Fruit fly (Drosophila melanogaster) whole organism, prepupa: Measurements from ENCODE around the gene CG3631.

Source experiments
- Blimp-1 ChIP-seq: fragments of 200-800 bp; sonication (Bioruptor generic); optimal IDR thresholded peaks from 3 replicates; lab custom pipeline; 2017; ENCODE audit warnings: missing biosample characterization, missing genetic modification characterization, mild to moderate bottlenecking, moderate library complexity, missing genetic modification reagents
- CG10631 ChIP-seq: fragments of 200-800 bp; sonication (Bioruptor generic); optimal IDR thresholded peaks from 2 replicates; lab custom pipeline; 2016; ENCODE audit warnings: missing biosample characterization, missing genetic modification characterization
- CG11294 ChIP-seq: fragments of 200-800 bp; sonication (Bioruptor generic); IDR thresholded peaks from 2 replicates; pipeline ENCODE4 v1.3.6; 2022; ENCODE audit warnings: missing biosample characterization, missing genetic modification characterization
- CG1621 ChIP-seq: fragments of 200-800 bp; sonication (Bioruptor generic); optimal IDR thresholded peaks from 3 replicates; lab custom pipeline; 2018; ENCODE audit warnings: missing biosample characterization, mild to moderate bottlenecking, missing genetic modification characterization
- CG16779 ChIP-seq: fragments of 200-800 bp; sonication (Bioruptor generic); optimal IDR thresholded peaks from 3 replicates; lab custom pipeline; 2017; ENCODE audit warnings: missing biosample characterization, mild to moderate bottlenecking, missing genetic modification characterization
- CG3032 ChIP-seq: fragments of 200-800 bp; optimal IDR thresholded peaks from 2 replicates; lab custom pipeline; 2019; ENCODE audit warnings: missing biosample characterization, mild to moderate bottlenecking, missing genetic modification characterization, moderate library complexity
- CG31627 ChIP-seq: fragments of 200-800 bp; sonication (Bioruptor generic); optimal IDR thresholded peaks from 3 replicates; lab custom pipeline; 2016; ENCODE audit warnings: missing biosample characterization, missing genetic modification characterization
- CG32006 ChIP-seq: fragments of 200-800 bp; sonication (Bioruptor generic); optimal IDR thresholded peaks from 3 replicates; lab custom pipeline; 2017; ENCODE audit warnings: missing biosample characterization, mild to moderate bottlenecking, missing genetic modification characterization
- CG34406 ChIP-seq: fragments of 200-800 bp; sonication (Bioruptor generic); optimal IDR thresholded peaks from 3 replicates; lab custom pipeline; 2016; ENCODE audit warnings: missing biosample characterization, missing genetic modification characterization
- CG3919 ChIP-seq: fragments of 200-800 bp; sonication (Bioruptor generic); optimal IDR thresholded peaks from 3 replicates; lab custom pipeline; 2016; ENCODE audit warnings: missing biosample characterization, missing genetic modification characterization
- CG4318 ChIP-seq: fragments of 200-800 bp; sonication (Bioruptor generic); optimal IDR thresholded peaks from 3 replicates; lab custom pipeline; 2017; ENCODE audit warnings: missing biosample characterization, mild to moderate bottlenecking, missing genetic modification characterization
- CG6163 ChIP-seq: fragments of 200-800 bp; sonication (Bioruptor generic); IDR thresholded peaks from 3 replicates; pipeline ENCODE4 v1.3.6; 2022; ENCODE audit warnings: missing biosample characterization, missing genetic modification characterization
- CG6276 ChIP-seq: fragments of 200-800 bp; sonication (Bioruptor generic); optimal IDR thresholded peaks from 2 replicates; lab custom pipeline; 2017; ENCODE audit warnings: missing biosample characterization, mild to moderate bottlenecking, missing genetic modification characterization
- CG6792 ChIP-seq: fragments of 200-800 bp; sonication (Bioruptor generic); optimal IDR thresholded peaks from 3 replicates; lab custom pipeline; 2016; ENCODE audit warnings: missing biosample characterization, missing genetic modification characterization
- CG6808 ChIP-seq: fragments of 200-800 bp; sonication (Bioruptor generic); optimal IDR thresholded peaks from 3 replicates; lab custom pipeline; 2017; ENCODE audit warnings: missing biosample characterization, missing genetic modification characterization, mild to moderate bottlenecking, moderate library complexity, missing genetic modification reagents
- CG6854 ChIP-seq: fragments of 200-800 bp; sonication (Bioruptor generic); optimal IDR thresholded peaks from 2 replicates; lab custom pipeline; 2017; ENCODE audit warnings: missing biosample characterization, mild to moderate bottlenecking, missing genetic modification characterization
- CG8119 ChIP-seq: fragments of 200-800 bp; sonication (Bioruptor generic); IDR thresholded peaks from 3 replicates; pipeline ENCODE4 v1.3.6; 2022; ENCODE audit warnings: missing biosample characterization, missing genetic modification characterization
- CG8319 ChIP-seq: fragments of 200-800 bp; sonication (Bioruptor generic); optimal IDR thresholded peaks from 3 replicates; lab custom pipeline; 2016; ENCODE audit warnings: missing biosample characterization, missing genetic modification characterization
- Eip78C ChIP-seq: fragments of 200-800 bp; sonication (Bioruptor generic); peaks from one replicate; lab custom pipeline; 2016; ENCODE audit warnings: missing biosample characterization, missing genetic modification characterization
- Ets21C ChIP-seq: fragments of 200-800 bp; sonication (Bioruptor generic); optimal IDR thresholded peaks from 3 replicates; lab custom pipeline; 2016; ENCODE audit warnings: missing biosample characterization, missing genetic modification characterization
- Ets96B ChIP-seq: fragments of 200-800 bp; optimal IDR thresholded peaks from 2 replicates; lab custom pipeline; 2019; ENCODE audit warnings: missing biosample characterization, mild to moderate bottlenecking, missing genetic modification characterization, moderate library complexity
- Gug ChIP-seq: fragments of 200-800 bp; sonication (Bioruptor generic); IDR thresholded peaks from 2 replicates; pipeline ENCODE4 v1.3.6; 2022; ENCODE audit warnings: missing biosample characterization, missing genetic modification characterization
- Hr39 ChIP-seq: fragments of 200-800 bp; sonication (Bioruptor generic); optimal IDR thresholded peaks from 2 replicates; lab custom pipeline; 2016; ENCODE audit warnings: missing biosample characterization, missing genetic modification characterization
- Hr4 ChIP-seq: fragments of 200-800 bp; sonication (Bioruptor generic); optimal IDR thresholded peaks from 3 replicates; lab custom pipeline; 2016; ENCODE audit warnings: missing biosample characterization, missing genetic modification characterization
- Lpt ChIP-seq: fragments of 200-800 bp; sonication (Bioruptor generic); optimal IDR thresholded peaks from 3 replicates; lab custom pipeline; 2016; ENCODE audit warnings: missing biosample characterization, missing genetic modification characterization
- Met ChIP-seq: fragments of 200-800 bp; sonication (Bioruptor generic); optimal IDR thresholded peaks from 3 replicates; lab custom pipeline; 2016; ENCODE audit warnings: missing biosample characterization, missing genetic modification characterization
- Smox ChIP-seq: fragments of 200-800 bp; sonication (Bioruptor generic); optimal IDR thresholded peaks from 3 replicates; lab custom pipeline; 2016; ENCODE audit warnings: missing biosample characterization, missing genetic modification characterization
- Sox102F ChIP-seq: fragments of 200-800 bp; sonication (Bioruptor generic); optimal IDR thresholded peaks from 2 replicates; lab custom pipeline; 2016; ENCODE audit warnings: missing biosample characterization, mild to moderate bottlenecking, missing genetic modification characterization
- Sox14 ChIP-seq: fragments of 200-800 bp; sonication (Bioruptor generic); optimal IDR thresholded peaks from 3 replicates; lab custom pipeline; 2016; ENCODE audit warnings: missing biosample characterization, missing genetic modification characterization
- Sox15 ChIP-seq: fragments of 200-800 bp; sonication (Bioruptor generic); optimal IDR thresholded peaks from 3 replicates; lab custom pipeline; 2016; ENCODE audit warnings: missing biosample characterization, missing genetic modification characterization
- achi ChIP-seq: fragments of 200-800 bp; sonication (Bioruptor generic); optimal IDR thresholded peaks from 3 replicates; lab custom pipeline; 2016; ENCODE audit warnings: missing biosample characterization, missing genetic modification characterization
- acj6 ChIP-seq: fragments of 200-800 bp; sonication (Bioruptor generic); optimal IDR thresholded peaks from 3 replicates; lab custom pipeline; 2016; ENCODE audit warnings: missing biosample characterization, missing genetic modification characterization
- cyc ChIP-seq: fragments of 200-800 bp; sonication (Bioruptor generic); optimal IDR thresholded peaks from 3 replicates; lab custom pipeline; 2016; ENCODE audit warnings: missing biosample characterization, missing genetic modification characterization
- dsx ChIP-seq: fragments of 200-800 bp; optimal IDR thresholded peaks from 3 replicates; lab custom pipeline; 2019; ENCODE audit warnings: missing biosample characterization, mild to moderate bottlenecking, missing genetic modification characterization, moderate library complexity; ENCODE audit not compliant: poor library complexity, severe bottlenecking
- eg ChIP-seq: fragments of 200-800 bp; sonication (Bioruptor generic); IDR thresholded peaks from 3 replicates; pipeline ENCODE4 v1.3.6; 2022; ENCODE audit warnings: missing biosample characterization, missing genetic modification characterization
- esn ChIP-seq: fragments of 200-800 bp; sonication (Bioruptor generic); optimal IDR thresholded peaks from 2 replicates; lab custom pipeline; 2016; ENCODE audit warnings: missing biosample characterization, mild to moderate bottlenecking, missing genetic modification characterization, moderate library complexity
- fd59A ChIP-seq: fragments of 200-800 bp; sonication (Bioruptor generic); optimal IDR thresholded peaks from 2 replicates; lab custom pipeline; 2017; ENCODE audit warnings: missing biosample characterization, mild to moderate bottlenecking, missing genetic modification characterization, missing genetic modification reagents
- fd85E ChIP-seq: fragments of 200-800 bp; sonication (Bioruptor generic); optimal IDR thresholded peaks from 3 replicates; lab custom pipeline; 2016; ENCODE audit warnings: missing biosample characterization, missing genetic modification characterization
- fkh ChIP-seq: fragments of 200-800 bp; sonication (Bioruptor generic); optimal IDR thresholded peaks from 3 replicates; lab custom pipeline; 2017; ENCODE audit warnings: missing biosample characterization, mild to moderate bottlenecking, missing genetic modification characterization, moderate library complexity
- lz ChIP-seq: fragments of 200-800 bp; sonication (Bioruptor generic); optimal IDR thresholded peaks from 3 replicates; lab custom pipeline; 2016; ENCODE audit warnings: missing biosample characterization, missing genetic modification characterization
- net ChIP-seq: fragments of 200-800 bp; sonication (Bioruptor generic); optimal IDR thresholded peaks from 3 replicates; lab custom pipeline; 2016; ENCODE audit warnings: missing biosample characterization, missing genetic modification characterization
- pdm3 ChIP-seq: fragments of 200-800 bp; sonication (Bioruptor generic); optimal IDR thresholded peaks from 3 replicates; lab custom pipeline; 2016; ENCODE audit warnings: missing biosample characterization, missing genetic modification characterization
- salr ChIP-seq, 2 experiments: fragments of 200-800 bp; sonication (Bioruptor generic); optimal IDR thresholded peaks; 3 replicates each; lab custom pipeline; 2016 to 2018; ENCODE audit warnings: missing biosample characterization in 2 of 2, missing genetic modification characterization in 2 of 2, mild to moderate bottlenecking in 1 of 2
- spab ChIP-seq: fragments of 200-800 bp; sonication (Bioruptor generic); optimal IDR thresholded peaks from 2 replicates; lab custom pipeline; 2017; ENCODE audit warnings: missing biosample characterization, mild to moderate bottlenecking, missing genetic modification characterization, missing genetic modification reagents
- ss ChIP-seq, 2 experiments: fragments of 200-800 bp; sonication (Bioruptor generic); optimal IDR thresholded peaks; 2 replicates in 1 of 2; 3 replicates in 1 of 2; lab custom pipeline; 2017 to 2018; ENCODE audit warnings: mild to moderate bottlenecking in 2 of 2, missing biosample characterization in 2 of 2, missing genetic modification characterization in 2 of 2, moderate library complexity in 1 of 2
- svp ChIP-seq: fragments of 200-800 bp; sonication (Bioruptor generic); peaks from one replicate; lab custom pipeline; 2016; ENCODE audit warnings: missing biosample characterization, missing genetic modification characterization
- topi ChIP-seq: fragments of 200-800 bp; sonication (Bioruptor generic); optimal IDR thresholded peaks from 3 replicates; lab custom pipeline; 2016; ENCODE audit warnings: missing biosample characterization, missing genetic modification characterization

The CG3631 gene

DNA sequence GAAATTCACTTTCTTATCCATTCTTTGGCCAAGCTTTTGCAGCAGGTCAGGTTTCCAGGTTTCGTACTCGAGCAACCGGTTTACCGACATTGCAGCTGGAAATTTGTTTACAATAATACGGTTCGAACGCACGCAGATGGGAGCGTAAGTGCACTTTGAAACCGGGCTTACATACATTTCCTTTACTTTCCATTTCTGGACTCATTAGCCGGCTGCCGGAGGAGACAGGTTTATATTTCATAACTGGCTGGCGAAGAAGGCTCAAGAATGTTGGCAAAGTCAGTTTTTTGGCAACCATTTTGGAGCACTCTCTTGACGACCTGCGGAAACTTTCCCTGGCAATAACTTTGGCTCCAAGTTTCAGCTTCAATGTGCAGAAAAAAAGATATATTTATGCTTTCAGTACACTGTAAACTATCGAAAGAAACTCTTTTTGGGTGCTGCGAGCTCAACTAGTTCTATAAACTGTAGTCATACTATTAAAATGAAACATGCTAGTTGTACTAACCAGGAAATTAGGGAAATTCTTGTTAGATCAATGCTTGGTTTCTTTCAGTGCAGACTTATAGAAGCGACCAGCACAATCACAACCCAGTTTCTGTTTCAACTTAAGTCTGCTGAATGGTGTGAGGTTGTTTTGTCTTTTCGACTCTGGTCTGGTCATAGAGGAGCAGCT is 32.2 kb upstream of the CG3631 start (continued):
- TF ChIP-seq CG6808 (GFP tag; lab: Kevin White, UChicago) (peak; percentile 45), achi (GFP tag; lab: Kevin White, UChicago) (peak; percentile 78), Blimp-1 (GFP tag; lab: Kevin White, UChicago) (peak; percentile 95), spab (GFP tag; lab: Kevin White, UChicago) (peak; percentile 40), CG32006 (peak; percentile 93), pdm3 (peak; percentile 73), eg (GFP tag; lab: Robert Waterston, UW) (peak; percentile 86), CG4318 (peak; percentile 88), esn (GFP tag; lab: Kevin White, UChicago) (no peak), Eip78C (peak; percentile 94), Hr39 (GFP tag; lab: Kevin White, UChicago) (peak; percentile 41), CG6163 (GFP tag; lab: Robert Waterston, UW) (peak; percentile 90), cyc (peak; percentile 50), salr (GFP tag; optimal IDR thresholded peaks at IDR 0.05; lab: Kevin White, UChicago) (peak in 1 of 2 experiments; percentile 85), CG6276 (peak; percentile 78), Sox14 (peak; percentile 72), Ets21C (GFP tag; lab: Kevin White, UChicago) (no peak), Sox15 (GFP tag; lab: Kevin White, UChicago) (peak; percentile 32), dsx (peak; percentile 37), net (peak; percentile 66), Gug (GFP tag; lab: Robert Waterston, UW) (peak; percentile 71), Met (GFP tag; lab: Kevin White, UChicago) (peak; percentile 18), topi (GFP tag; lab: Kevin White, UChicago) (peak; percentile 2), CG6792 (GFP tag; lab: Kevin White, UChicago) (peak; percentile 69), CG8319 (peak; percentile 70), CG11294 (GFP tag; lab: Robert Waterston, UW) (peak; percentile 57), Sox102F (no peak), fd59A (GFP tag; lab: Kevin White, UChicago) (peak; percentile 13), CG3919 (GFP tag; lab: Kevin White, UChicago) (peak; percentile 86)

DNA sequence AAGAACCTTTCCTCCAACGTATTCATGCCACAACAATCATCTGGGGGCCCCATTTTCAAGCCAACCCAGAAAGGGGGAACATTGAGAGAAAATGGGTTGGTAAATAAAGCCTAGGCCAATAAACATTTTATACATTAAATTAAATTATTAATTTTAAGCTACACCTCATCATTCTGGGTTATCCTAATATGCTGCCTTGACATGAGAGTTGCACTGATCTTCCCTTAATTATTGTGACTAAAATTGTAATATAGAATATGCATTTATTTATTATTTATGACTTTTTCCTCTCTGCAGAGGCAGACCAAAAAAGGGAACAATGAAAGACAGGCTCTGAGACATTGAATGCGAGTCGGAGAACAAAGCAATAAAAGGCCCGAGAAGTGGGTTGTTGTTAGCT is 31.4 kb upstream of the CG3631 start:
- TF ChIP-seq topi (GFP tag; lab: Kevin White, UChicago) (no peak), svp (GFP tag; lab: Kevin White, UChicago) (no peak), Gug (GFP tag; lab: Robert Waterston, UW) (no peak), pdm3 (peak; percentile 16), Sox14 (peak; percentile 19), CG8119 (GFP tag; lab: Robert Waterston, UW) (no peak), CG6276 (peak; percentile 18), fkh (GFP tag; lab: Kevin White, UChicago) (no peak), Ets21C (GFP tag; lab: Kevin White, UChicago) (no peak), CG11294 (GFP tag; lab: Robert Waterston, UW) (no peak), Met (GFP tag; lab: Kevin White, UChicago) (no peak), Lpt (no peak), CG16779 (no peak), Ets96B (tag; lab: Kevin White, UChicago) (peak; percentile 64), CG10631 (GFP tag; lab: Kevin White, UChicago) (peak; percentile 5), lz (no peak), fd59A (GFP tag; lab: Kevin White, UChicago) (peak; percentile 40), CG3919 (GFP tag; lab: Kevin White, UChicago) (peak; percentile 39), spab (GFP tag; lab: Kevin White, UChicago) (peak; percentile 30), CG6808 (GFP tag; lab: Kevin White, UChicago) (peak; percentile 38), dsx (peak; percentile 58), ss (GFP tag; optimal IDR thresholded peaks at IDR 0.05; lab: Kevin White, UChicago) (peak in 1 of 2 experiments; percentile 41), CG6854 (GFP tag; lab: Kevin White, UChicago) (no peak), acj6 (GFP tag; lab: Kevin White, UChicago) (peak; percentile 31), CG31627 (no peak), Smox (no peak), eg (GFP tag; lab: Robert Waterston, UW) (no peak), CG4318 (peak; percentile 5), Blimp-1 (GFP tag; lab: Kevin White, UChicago) (no peak), CG34406 (no peak), fd85E (GFP tag; lab: Kevin White, UChicago) (no peak), CG1621 (tag; lab: Kevin White, UChicago) (no peak), Hr4 (GFP tag; lab: Kevin White, UChicago) (no peak), CG6792 (GFP tag; lab: Kevin White, UChicago) (no peak), cyc (no peak), CG8319 (no peak), CG3032 (tag; lab: Kevin White, UChicago) (peak; percentile 45)
